Fruit fly (Drosophila melanogaster) whole organism, pupa: ENCODE results near the gene CG4364.

Source experiments
- CG10348 ChIP-seq: fragments of 200-800 bp; sonication (Bioruptor generic); IDR thresholded peaks from 2 replicates; pipeline ENCODE4 v1.3.6; 2022; ENCODE audit warnings: missing biosample characterization, missing genetic modification characterization
- CG12605 ChIP-seq: fragments of 200-800 bp; sonication (Bioruptor generic); IDR thresholded peaks from 2 replicates; pipeline ENCODE4 v1.3.6; 2022; ENCODE audit warnings: missing biosample characterization, missing genetic modification characterization
- CG13204 ChIP-seq: fragments of 200-800 bp; sonication (Bioruptor generic); optimal IDR thresholded peaks from 2 replicates; lab custom pipeline; 2018; ENCODE audit warnings: missing biosample characterization, mild to moderate bottlenecking, missing genetic modification characterization, moderate library complexity
- CG14655 ChIP-seq: fragments of 200-800 bp; sonication (Bioruptor generic); optimal IDR thresholded peaks from 3 replicates; lab custom pipeline; 2017; ENCODE audit warnings: mild to moderate bottlenecking, missing biosample characterization, missing genetic modification reagents, missing genetic modification characterization
- CG15710 ChIP-seq: fragments of 200-800 bp; sonication (Bioruptor generic); optimal IDR thresholded peaks from 2 replicates; lab custom pipeline; 2018; ENCODE audit warnings: missing biosample characterization, mild to moderate bottlenecking, missing genetic modification characterization, moderate library complexity
- CG17806 ChIP-seq: fragments of 200-800 bp; sonication (Bioruptor generic); optimal IDR thresholded peaks from 2 replicates; lab custom pipeline; 2018; ENCODE audit warnings: missing biosample characterization, mild to moderate bottlenecking, missing genetic modification characterization, moderate library complexity
- CG32121 ChIP-seq: fragments of 200-800 bp; sonication (Bioruptor generic); IDR thresholded peaks from 2 replicates; pipeline ENCODE4 v1.3.6; 2022; ENCODE audit warnings: missing biosample characterization, missing genetic modification characterization
- CG34367 ChIP-seq: fragments of 200-800 bp; sonication (Bioruptor generic); optimal IDR thresholded peaks from 2 replicates; lab custom pipeline; 2018; ENCODE audit warnings: missing biosample characterization, mild to moderate bottlenecking, missing genetic modification characterization
- CG4496 ChIP-seq: fragments of 200-800 bp; sonication (Bioruptor generic); IDR thresholded peaks from 3 replicates; pipeline ENCODE4 v1.3.6; 2022; ENCODE audit warnings: missing biosample characterization, missing genetic modification characterization
- CG8159 ChIP-seq: fragments of 200-800 bp; sonication (Bioruptor generic); optimal IDR thresholded peaks from 3 replicates; lab custom pipeline; 2018; ENCODE audit warnings: missing biosample characterization, mild to moderate bottlenecking, missing genetic modification characterization, moderate library complexity
- CG8301 ChIP-seq: fragments of 200-800 bp; sonication (Bioruptor generic); optimal IDR thresholded peaks from 2 replicates; lab custom pipeline; 2018; ENCODE audit warnings: missing biosample characterization, mild to moderate bottlenecking, missing genetic modification characterization
- CG9948 ChIP-seq: fragments of 200-800 bp; sonication (Bioruptor generic); optimal IDR thresholded peaks from 2 replicates; lab custom pipeline; 2018; ENCODE audit warnings: missing biosample characterization, mild to moderate bottlenecking, missing genetic modification characterization, moderate library complexity
- D1 ChIP-seq: fragments of 200-800 bp; sonication (Bioruptor generic); optimal IDR thresholded peaks from 2 replicates; lab custom pipeline; 2018; ENCODE audit warnings: missing biosample characterization, mild to moderate bottlenecking, missing genetic modification characterization, moderate library complexity
- EcR ChIP-seq: fragments of 200-800 bp; sonication (Bioruptor generic); optimal IDR thresholded peaks from 3 replicates; lab custom pipeline; 2019; ENCODE audit warnings: missing biosample characterization, missing genetic modification characterization, mild to moderate bottlenecking, moderate library complexity, missing genetic modification reagents
- Ets98B ChIP-seq: fragments of 200-800 bp; sonication (Bioruptor generic); IDR thresholded peaks from 2 replicates; pipeline ENCODE4 v1.3.6; 2022; ENCODE audit warnings: missing biosample characterization, missing genetic modification characterization
- Pif1A ChIP-seq: fragments of 200-800 bp; sonication (Bioruptor generic); optimal IDR thresholded peaks from 3 replicates; lab custom pipeline; 2016; ENCODE audit warnings: missing biosample characterization, missing genetic modification characterization
- Pif1B ChIP-seq: fragments of 200-800 bp; sonication (Bioruptor generic); optimal IDR thresholded peaks from 3 replicates; lab custom pipeline; 2016; ENCODE audit warnings: missing biosample characterization, missing genetic modification characterization
- Snoo ChIP-seq: fragments of 200-800 bp; sonication (Bioruptor generic); optimal IDR thresholded peaks from 3 replicates; lab custom pipeline; 2017; ENCODE audit warnings: missing biosample characterization, mild to moderate bottlenecking, missing genetic modification characterization, inconsistent platforms
- fd96Ca ChIP-seq: fragments of 200-800 bp; sonication (Bioruptor generic); IDR thresholded peaks from 3 replicates; pipeline ENCODE4 v1.3.6; 2022; ENCODE audit warnings: missing biosample characterization, missing genetic modification characterization
- gl ChIP-seq: fragments of 200-800 bp; sonication (Bioruptor generic); optimal IDR thresholded peaks from 2 replicates; lab custom pipeline; 2018; ENCODE audit warnings: missing biosample characterization, mild to moderate bottlenecking, missing genetic modification characterization
- rn ChIP-seq: fragments of 200-800 bp; sonication (Bioruptor generic); IDR thresholded peaks from 2 replicates; pipeline ENCODE4 v1.3.6; 2022; ENCODE audit warnings: missing biosample characterization, missing genetic modification characterization

Gene CG4364

dm6 chr2L:9753357-9753756 is 42.3 kb upstream of the CG4364 start:
- TF ChIP-seq CG17806 (tag; lab: Kevin White, UChicago) (no peak), Pif1B (GFP tag; lab: Kevin White, UChicago) (no peak), CG4496 (no peak), fd96Ca (GFP tag; lab: Robert Waterston, UW) (no peak), CG34367 (tag; lab: Kevin White, UChicago) (no peak), rn (GFP tag; lab: Robert Waterston, UW) (no peak), EcR (no peak), CG8301 (tag; lab: Kevin White, UChicago) (no peak), D1 (no peak)

- no peak for TF ChIP-seq CG10348
- TF ChIP-seq CG4496: peak; percentile 22; the same call in 1 of the 3 replicates
- TF ChIP-seq, all 21 proteins: peak for 1
These were observed 38.7 kb upstream of the CG4364 start, which contains the start of gene Cyp4e3 for dm6 chr2L:9749745-9750144. Gene Cyp4e3, minus strand, starts transcription at chr2L:9750071.

- TF ChIP-seq CG8159 (tag; lab: Kevin White, UChicago) (no peak), CG8301 (tag; lab: Kevin White, UChicago) (no peak), CG17806 (tag; lab: Kevin White, UChicago) (no peak), gl (no peak), CG12605 (no peak), fd96Ca (GFP tag; lab: Robert Waterston, UW) (no peak), EcR (no peak), Pif1B (GFP tag; lab: Kevin White, UChicago) (no peak), CG9948 (no peak), Ets98B (no peak), Pif1A (GFP tag; lab: Kevin White, UChicago) (no peak), Snoo (tag; lab: Kevin White, UChicago) (no peak)
These were observed 35.5 kb upstream of the CG4364 start, which contains the start of gene Nckx30C for dm6 chr2L:9746236-9747225. Gene Nckx30C, minus strand, starts transcription at chr2L:9746495.

dm6 chr2L:9744634-9745033 is 33.6 kb upstream of the CG4364 start:
- TF ChIP-seq fd96Ca (GFP tag; lab: Robert Waterston, UW) (0 out of 3 replicates have a peak, but pooled peaks have one; percentile 23), CG10348 (no peak), CG8301 (tag; lab: Kevin White, UChicago) (peak; percentile 12), CG4496 (no peak), Snoo (tag; lab: Kevin White, UChicago) (no peak), CG14655 (GFP tag; lab: Kevin White, UChicago) (peak; percentile 43), EcR (no peak), CG34367 (tag; lab: Kevin White, UChicago) (no peak)

- TF ChIP-seq Pif1B (GFP tag; lab: Kevin White, UChicago) (no peak), CG14655 (GFP tag; lab: Kevin White, UChicago) (no peak), fd96Ca (GFP tag; lab: Robert Waterston, UW) (no peak), Snoo (tag; lab: Kevin White, UChicago) (no peak), EcR (no peak), CG9948 (no peak), CG8159 (tag; lab: Kevin White, UChicago) (no peak), CG34367 (tag; lab: Kevin White, UChicago) (no peak), CG4496 (no peak), CG10348 (no peak), CG15710 (tag; lab: Kevin White, UChicago) (no peak), CG12605 (no peak), CG13204 (GFP tag; lab: Kevin White, UChicago) (no peak), rn (GFP tag; lab: Robert Waterston, UW) (no peak), D1 (no peak)
These were observed 32.8 kb upstream of the CG4364 start for dm6 chr2L:9743823-9744222.

dm6 chr2L:9739685-9740084 is 28.6 kb upstream of the CG4364 start:
- TF ChIP-seq Snoo (tag; lab: Kevin White, UChicago): no peak
- no peak for TF ChIP-seq CG13204 (GFP tag; lab: Kevin White, UChicago)
- TF ChIP-seq CG17806 (tag; lab: Kevin White, UChicago): no peak
- no peak for TF ChIP-seq CG9948
- no peak for TF ChIP-seq EcR
- no peak for TF ChIP-seq CG8301 (tag; lab: Kevin White, UChicago)
- TF ChIP-seq fd96Ca (GFP tag; lab: Robert Waterston, UW): no peak
- no peak for TF ChIP-seq CG4496
- no peak for TF ChIP-seq gl

dm6 chr2L:9737803-9738202 is 26.7 kb upstream of the CG4364 start:
- TF ChIP-seq D1 (no peak), CG32121 (GFP tag; lab: Robert Waterston, UW) (peak; percentile 17; the same call in 1 of the 2 replicates), CG4496 (peak; percentile 44; the same call in 1 of the 3 replicates), Ets98B (no peak), CG15710 (tag; lab: Kevin White, UChicago) (peak; percentile 42), fd96Ca (GFP tag; lab: Robert Waterston, UW) (peak; percentile 59; the same call in 2 of the 3 replicates), CG8159 (tag; lab: Kevin White, UChicago) (peak; percentile 61), CG8301 (tag; lab: Kevin White, UChicago) (peak; percentile 49), CG17806 (tag; lab: Kevin White, UChicago) (peak; percentile 47), CG9948 (peak; percentile 37), Snoo (tag; lab: Kevin White, UChicago) (no peak), Pif1B (GFP tag; lab: Kevin White, UChicago) (no peak), CG14655 (GFP tag; lab: Kevin White, UChicago) (peak; percentile 59)
- TF ChIP-seq, all 21 proteins: peak for 9
